Fruit fly (Drosophila melanogaster) whole organism, wandering third instar larva: ENCODE measurements around the gene CG44477.

Source experiments
- Abd-B ChIP-seq: fragments of >200 bp; optimal IDR thresholded peaks from 2 replicates; lab custom pipeline; 2017; ENCODE audit warnings: missing biosample characterization, missing genetic modification characterization
- CG32264 ChIP-seq: fragments of 200-800 bp; sonication (Bioruptor generic); optimal IDR thresholded peaks from 2 replicates; lab custom pipeline; 2016; ENCODE audit warnings: missing biosample characterization, missing genetic modification characterization
- CrebA ChIP-seq: fragments of 200-800 bp; sonication (Bioruptor generic); optimal IDR thresholded peaks from 2 replicates; lab custom pipeline; 2016; ENCODE audit warnings: missing biosample characterization, mild to moderate bottlenecking, missing genetic modification characterization, borderline replicate concordance
- Dif ChIP-seq: fragments of 200-275, 200-300 bp; sonication (Bioruptor generic); optimal IDR thresholded peaks from 2 replicates; lab custom pipeline; 2018; ENCODE audit warnings: missing biosample characterization, missing genetic modification characterization; ENCODE audit not compliant: partially characterized antibody
- GATAd ChIP-seq: sonication (Bioruptor generic); optimal IDR thresholded peaks from 2 replicates; lab custom pipeline; 2016; ENCODE audit warnings: missing biosample characterization, missing genetic modification characterization
- HLH106 ChIP-seq: fragments of 200-800 bp; optimal IDR thresholded peaks from 3 replicates; lab custom pipeline; 2019; ENCODE audit warnings: missing biosample characterization, mild to moderate bottlenecking, missing genetic modification characterization, moderate library complexity
- Hnf4 ChIP-seq: fragments of 200-800 bp; sonication (Bioruptor generic); optimal IDR thresholded peaks from 2 replicates; lab custom pipeline; 2016; ENCODE audit warnings: missing biosample characterization, mild to moderate bottlenecking, missing genetic modification characterization
- Hr78 ChIP-seq: fragments of >200 bp; optimal IDR thresholded peaks from 2 replicates; lab custom pipeline; 2017; ENCODE audit warnings: missing biosample characterization, missing genetic modification characterization
- Hr83 ChIP-seq: fragments of 200-300 bp; sonication (Bioruptor generic); optimal IDR thresholded peaks from 2 replicates; lab custom pipeline; 2016; ENCODE audit warnings: missing biosample characterization, mild to moderate bottlenecking, missing genetic modification characterization, moderate library complexity; ENCODE audit not compliant: poor library complexity, severe bottlenecking
- Mio ChIP-seq: sonication (Bioruptor generic); optimal IDR thresholded peaks from 2 replicates; lab custom pipeline; 2016; ENCODE audit warnings: missing biosample characterization, missing genetic modification characterization
- Myc ChIP-seq: fragments of >200 bp; optimal IDR thresholded peaks from 2 replicates; lab custom pipeline; 2017
- OdsH ChIP-seq: fragments of 200-800 bp; sonication (Bioruptor generic); optimal IDR thresholded peaks from 2 replicates; lab custom pipeline; 2016; ENCODE audit warnings: missing biosample characterization, mild to moderate bottlenecking, missing genetic modification characterization
- Sp1 ChIP-seq: fragments of 200-800 bp; sonication (Bioruptor generic); optimal IDR thresholded peaks from 3 replicates; lab custom pipeline; 2019; ENCODE audit warnings: missing biosample characterization, mild to moderate bottlenecking, missing genetic modification characterization, moderate library complexity
- Vsx2 ChIP-seq: fragments of 200-300, 225-300 bp; sonication (Bioruptor generic); optimal IDR thresholded peaks from 2 replicates; lab custom pipeline; 2018; ENCODE audit warnings: missing biosample characterization, missing genetic modification characterization; ENCODE audit not compliant: partially characterized antibody
- brk ChIP-seq: fragments of 200-800 bp; sonication (Bioruptor generic); optimal IDR thresholded peaks from 2 replicates; lab custom pipeline; 2016; ENCODE audit warnings: missing biosample characterization, mild to moderate bottlenecking, missing genetic modification characterization
- dl ChIP-seq, 2 experiments: fragments of 175-275, 200-275 bp in 1 of 2; fragments of 200-275 bp in 1 of 2; sonication (Bioruptor generic); optimal IDR thresholded peaks; lab custom pipeline; 2018; ENCODE audit warnings: mild to moderate bottlenecking in 2 of 2, missing biosample characterization in 2 of 2, missing genetic modification characterization in 2 of 2, moderate library complexity in 2 of 2; ENCODE audit not compliant: partially characterized antibody in 2 of 2, insufficient read depth in 1 of 2
- dsf ChIP-seq: sonication (Bioruptor generic); optimal IDR thresholded peaks from 2 replicates; lab custom pipeline; 2016; ENCODE audit warnings: missing biosample characterization, missing genetic modification characterization, borderline replicate concordance
- ey ChIP-seq: fragments of 200-800 bp; sonication (Bioruptor generic); optimal IDR thresholded peaks from 2 replicates; lab custom pipeline; 2016; ENCODE audit warnings: missing biosample characterization, missing genetic modification characterization
- foxo ChIP-seq, 2 experiments: fragments of 200-800 bp; sonication (Bioruptor generic); optimal IDR thresholded peaks; 2 replicates in 1 of 2; 3 replicates in 1 of 2; lab custom pipeline; 2016 to 2017; ENCODE audit warnings: missing biosample characterization in 2 of 2, missing genetic modification characterization in 2 of 2
- h ChIP-seq: fragments of 200-800 bp; sonication (Bioruptor generic); optimal IDR thresholded peaks from 3 replicates; lab custom pipeline; 2016; ENCODE audit warnings: missing biosample characterization, mild to moderate bottlenecking, missing genetic modification characterization
- jim ChIP-seq: fragments of 175-275, 200-325 bp; sonication (Bioruptor generic); optimal IDR thresholded peaks from 2 replicates; lab custom pipeline; 2016; ENCODE audit warnings: missing biosample characterization, mild to moderate bottlenecking, missing genetic modification characterization
- pan ChIP-seq: fragments of >200 bp; optimal IDR thresholded peaks from 2 replicates; lab custom pipeline; 2017
- rgr ChIP-seq: fragments of 200-800 bp; sonication (Bioruptor generic); optimal IDR thresholded peaks from 3 replicates; lab custom pipeline; 2016; ENCODE audit warnings: missing biosample characterization, mild to moderate bottlenecking, missing genetic modification characterization
- sv ChIP-seq: fragments of 200-800 bp; sonication (Bioruptor generic); optimal IDR thresholded peaks from 3 replicates; lab custom pipeline; 2016; ENCODE audit warnings: missing biosample characterization, missing genetic modification characterization
- woc ChIP-seq: sonication (Bioruptor generic); optimal IDR thresholded peaks from 2 replicates; lab custom pipeline; 2016; ENCODE audit warnings: missing biosample characterization, mild to moderate bottlenecking, missing genetic modification characterization

CG44477 gene

DNA sequence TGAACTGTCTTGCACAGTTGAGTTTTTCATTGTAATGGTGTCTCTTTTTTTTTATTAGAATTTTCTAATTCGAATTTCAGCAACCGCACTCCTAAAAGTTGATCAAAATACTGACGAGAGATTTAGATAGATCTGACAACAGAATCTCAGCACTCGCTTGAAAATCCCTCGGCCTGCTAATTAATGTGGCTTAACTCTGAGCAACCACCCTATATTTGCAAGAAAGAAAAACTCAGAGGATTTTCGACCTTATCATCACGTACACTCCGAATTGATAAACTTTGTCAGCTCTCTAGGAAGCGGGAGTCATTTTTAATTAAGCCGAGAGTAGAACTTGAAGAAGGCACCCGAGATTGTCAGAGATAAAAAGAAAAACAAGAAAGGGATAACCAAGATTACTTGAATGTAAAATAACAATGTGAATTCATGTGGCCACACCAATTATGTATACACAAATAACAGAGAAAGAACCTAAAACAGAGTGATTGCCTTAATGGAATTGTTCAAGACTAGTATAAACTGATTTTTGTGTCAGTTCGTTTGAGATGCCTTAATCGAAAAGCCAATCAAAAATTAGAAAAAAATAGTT is 11.1 kb upstream of the CG44477 start, which contains the start of the genes CG12307 and CG4983:
TSS of gene CG12307 (minus strand) at position 101 of the 589 bp plus-strand sequence.
TSS of gene CG4983 (plus strand) at position 539 of the 589 bp plus-strand sequence.
- TF ChIP-seq Myc (lab: Kevin White, UChicago), result no peak

DNA sequence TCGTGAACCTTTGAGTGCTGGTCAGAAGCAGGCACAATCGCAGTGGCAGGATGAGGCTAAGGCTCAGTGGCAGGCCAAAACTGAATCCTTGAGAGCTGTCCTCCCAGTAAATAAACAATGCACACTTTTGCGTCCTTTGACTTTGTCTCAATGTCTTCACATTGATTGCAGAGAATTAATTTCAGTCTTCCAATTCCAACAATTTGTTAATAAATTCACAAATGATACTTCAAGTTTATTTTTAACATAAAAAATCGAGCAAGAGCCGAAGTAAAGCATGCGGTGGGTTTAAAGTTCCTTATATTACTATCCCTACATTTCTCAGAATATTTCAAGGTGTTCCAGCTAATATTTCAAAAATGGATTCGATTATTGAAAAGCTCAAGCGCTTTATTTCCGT is 5.9 kb upstream of the CG44477 start, which contains the start of gene CG43167:
TSS of gene CG43167 (plus strand) at position 301 of the 400 bp plus-strand sequence.
- no peak for TF ChIP-seq jim (GFP tag; lab: Kevin White, UChicago)
- TF ChIP-seq dl (GFP tag; optimal IDR thresholded peaks at IDR 0.05; lab: Kevin White, UChicago; ENCODE audit: insufficient read depth in 1 of 2, partially characterized antibody in 2 of 2), result no peak
- no peak for TF ChIP-seq Hnf4
- TF ChIP-seq Hr83 (GFP tag; lab: Kevin White, UChicago), result no peak
- TF ChIP-seq Dif (GFP tag; lab: Kevin White, UChicago), result no peak
- no peak for TF ChIP-seq pan (lab: Kevin White, UChicago)
- no peak for TF ChIP-seq Mio

DNA sequence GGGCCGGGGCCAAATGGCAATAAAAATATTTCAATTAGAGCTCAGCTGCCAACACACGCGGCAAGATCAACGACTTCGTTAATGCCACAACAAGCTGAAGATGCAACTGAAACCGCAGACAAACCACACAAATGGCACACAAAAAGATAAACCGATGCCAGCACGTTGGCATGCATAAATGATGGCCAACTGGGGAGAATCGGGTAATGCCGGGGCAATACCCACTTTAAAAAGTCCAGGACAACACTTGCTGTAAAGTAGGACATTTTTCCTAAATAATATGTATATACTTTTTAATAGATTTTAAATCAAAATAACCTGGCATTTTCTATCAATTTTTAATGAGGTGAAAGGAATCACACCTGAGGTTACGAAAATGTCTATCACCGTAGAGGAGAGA is 31.4 kb downstream of the CG44477 start, which contains the start of gene CG4988:
TSS of gene CG4988 (plus strand) at position 301 of the 400 bp plus-strand sequence.
- TF ChIP-seq CG32264, result no peak
- TF ChIP-seq Vsx2 (GFP tag; lab: Kevin White, UChicago), result no peak
- TF ChIP-seq OdsH (GFP tag; lab: Kevin White, UChicago), result no peak
- no peak for TF ChIP-seq brk
- TF ChIP-seq GATAd, result no peak
- no peak for TF ChIP-seq foxo (GFP tag; optimal IDR thresholded peaks at IDR 0.05; lab: Kevin White, UChicago)
- TF ChIP-seq Abd-B (GFP tag; lab: Kevin White, UChicago), result no peak
- TF ChIP-seq rgr (GFP tag; lab: Kevin White, UChicago), result no peak
- no peak for TF ChIP-seq CrebA (GFP tag; lab: Kevin White, UChicago)
- no peak for TF ChIP-seq woc (GFP tag; lab: Kevin White, UChicago)
- TF ChIP-seq Sp1 (GFP tag; lab: Kevin White, UChicago), result no peak
- TF ChIP-seq sv (GFP tag; lab: Kevin White, UChicago), result no peak
- TF ChIP-seq ey (GFP tag; lab: Kevin White, UChicago), result no peak
- TF ChIP-seq Myc (lab: Kevin White, UChicago), result no peak
- TF ChIP-seq dsf (GFP tag; lab: Kevin White, UChicago), result no peak
- no peak for TF ChIP-seq pan (lab: Kevin White, UChicago)
- TF ChIP-seq HLH106, result no peak
- no peak for TF ChIP-seq h (GFP tag; lab: Kevin White, UChicago)

DNA sequence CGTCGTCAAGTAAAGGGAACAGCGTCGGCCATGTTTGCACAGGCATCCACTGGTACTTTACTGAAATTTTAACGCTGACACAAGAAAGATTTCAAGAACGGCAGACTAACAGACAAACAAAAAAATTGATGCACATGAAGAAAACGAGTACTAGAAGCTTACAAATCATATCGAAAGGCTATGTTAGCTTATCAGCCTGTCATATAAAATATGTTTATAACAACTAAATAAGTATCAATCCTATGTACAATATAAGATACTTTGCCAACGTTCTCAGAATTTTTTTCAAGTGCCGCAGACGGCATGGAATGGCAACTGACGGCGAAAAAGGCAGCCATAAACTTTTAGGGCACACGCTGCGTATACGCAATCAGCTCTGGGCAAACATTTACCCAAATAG is 38.8 kb downstream of the CG44477 start:
- TF ChIP-seq jim (GFP tag; lab: Kevin White, UChicago) (no peak), pan (lab: Kevin White, UChicago) (no peak), Hr83 (GFP tag; lab: Kevin White, UChicago) (no peak), foxo (GFP tag; optimal IDR thresholded peaks at IDR 0.05; lab: Kevin White, UChicago) (no peak), GATAd (no peak), Hr78 (GFP tag; lab: Kevin White, UChicago) (no peak), Mio (no peak), sv (GFP tag; lab: Kevin White, UChicago) (no peak), woc (GFP tag; lab: Kevin White, UChicago) (no peak)
- TF ChIP-seq, all 38 proteins: peak for 0
